Worm (Caenorhabditis elegans) whole organism, young adult: ENCODE data around the gene C18D11.1.

Experiments used
- B0019.2 ChIP-seq: fragments of 200-800 bp; sonication (Bioruptor generic); conservative IDR thresholded peaks from 2 replicates; pipeline ENCODE4 v1.3.6; 2022; ENCODE audit warnings: missing genetic modification reagents, missing genetic modification characterization, missing compliant biosample characterization
- D2030.7 ChIP-seq: fragments of 200-800 bp; sonication (Bioruptor generic); IDR thresholded peaks from 2 replicates; pipeline ENCODE4 v1.3.6; 2022; ENCODE audit warnings: missing genetic modification reagents, missing genetic modification characterization, missing compliant biosample characterization
- F23B12.7 ChIP-seq: sonication (generic microtip); optimal IDR thresholded peaks from 2 replicates; lab custom pipeline; 2017; ENCODE audit warnings: missing genetic modification characterization, mild to moderate bottlenecking, missing compliant biosample characterization, antibody characterized with exemption, moderate library complexity; ENCODE audit not compliant: insufficient read depth
- F49E8.2 ChIP-seq: sonication (generic microtip); optimal IDR thresholded peaks from 3 replicates; lab custom pipeline; 2017; ENCODE audit warnings: missing genetic modification characterization, mild to moderate bottlenecking, missing compliant biosample characterization, antibody characterized with exemption, moderate library complexity; ENCODE audit not compliant: insufficient read depth
- Y53G8AR.9 ChIP-seq: fragments of 200-800 bp; sonication (Bioruptor generic); conservative IDR thresholded peaks from 2 replicates; pipeline ENCODE4 v1.3.6; 2022; ENCODE audit warnings: missing genetic modification reagents, missing genetic modification characterization, missing compliant biosample characterization
- akir-1 ChIP-seq: fragments of 200-800 bp; sonication (Bioruptor generic); optimal IDR thresholded peaks from 2 replicates; lab custom pipeline; 2018; ENCODE audit warnings: mild to moderate bottlenecking, missing genetic modification characterization, moderate library complexity, missing compliant biosample characterization
- atf-7 ChIP-seq: sonication (generic microtip); optimal IDR thresholded peaks from 2 replicates; lab custom pipeline; 2017; ENCODE audit warnings: mild to moderate bottlenecking, missing genetic modification characterization, missing compliant biosample characterization
- athp-1 ChIP-seq: sonication (generic microtip); optimal IDR thresholded peaks from 2 replicates; lab custom pipeline; 2017; ENCODE audit warnings: mild to moderate bottlenecking, missing genetic modification characterization, missing compliant biosample characterization
- attf-5 ChIP-seq: fragments of 200-800 bp; sonication (Bioruptor generic); optimal IDR thresholded peaks from 2 replicates; lab custom pipeline; 2018; ENCODE audit warnings: mild to moderate bottlenecking, missing genetic modification characterization, missing compliant biosample characterization
- bed-2 ChIP-seq: fragments of 200-800 bp; sonication (Bioruptor generic); IDR thresholded peaks from 2 replicates; pipeline ENCODE4 v1.3.6; 2022; ENCODE audit warnings: missing genetic modification reagents, missing genetic modification characterization, missing compliant biosample characterization
- ccch-3 ChIP-seq: fragments of 200-800 bp; sonication (Bioruptor generic); optimal IDR thresholded peaks from 2 replicates; lab custom pipeline; 2018; ENCODE audit warnings: mild to moderate bottlenecking, missing genetic modification characterization, missing compliant biosample characterization
- cebp-1 ChIP-seq, 2 experiments: fragments of 200-800 bp in 1 of 2; sonication (Bioruptor generic) in 1 of 2; sonication (generic microtip) in 1 of 2; IDR thresholded peaks in 1 of 2; optimal IDR thresholded peaks in 1 of 2; 2 replicates each; pipeline versions ENCODE4 v1.3.6 to Lab custom; 2017 to 2022; ENCODE audit warnings: missing compliant biosample characterization in 2 of 2, missing genetic modification characterization in 2 of 2, mild to moderate bottlenecking in 1 of 2, missing genetic modification reagents in 1 of 2, moderate library complexity in 1 of 2
- ceh-100 ChIP-seq: fragments of 200-800 bp; sonication (Bioruptor generic); IDR thresholded peaks from 2 replicates; pipeline ENCODE4 v1.3.6; 2022; ENCODE audit warnings: missing genetic modification reagents, missing genetic modification characterization, missing compliant biosample characterization
- ceh-27 ChIP-seq: fragments of 200-800 bp; sonication (Bioruptor generic); optimal IDR thresholded peaks from 2 replicates; lab custom pipeline; 2018; ENCODE audit warnings: mild to moderate bottlenecking, missing genetic modification characterization, moderate library complexity, missing compliant biosample characterization
- ceh-91 ChIP-seq: fragments of 200-800 bp; sonication (Bioruptor generic); IDR thresholded peaks from 2 replicates; pipeline ENCODE4 v1.3.6; 2022; ENCODE audit warnings: missing genetic modification reagents, missing genetic modification characterization, missing compliant biosample characterization
- dox-1 ChIP-seq: fragments of 200-800 bp; sonication (Bioruptor generic); IDR thresholded peaks from 2 replicates; pipeline ENCODE4 v1.3.6; 2022; ENCODE audit warnings: missing genetic modification reagents, missing genetic modification characterization, missing compliant biosample characterization
- hmg-20 ChIP-seq: fragments of 200-800 bp; sonication (Bioruptor generic); IDR thresholded peaks from 2 replicates; pipeline ENCODE4 v1.3.6; 2022; ENCODE audit warnings: missing genetic modification reagents, missing genetic modification characterization, missing compliant biosample characterization
- hrde-1 ChIP-seq: sonication (generic microtip); optimal IDR thresholded peaks from 2 replicates; lab custom pipeline; 2016; ENCODE audit warnings: missing genetic modification characterization, mild to moderate bottlenecking, missing compliant biosample characterization, moderate library complexity, missing genotype, missing genetic modification reagents, borderline replicate concordance
- let-526 ChIP-seq: fragments of 200-800 bp; sonication (Bioruptor generic); IDR thresholded peaks from 2 replicates; pipeline ENCODE4 v1.3.6; 2022; ENCODE audit warnings: missing genetic modification reagents, missing genetic modification characterization, missing compliant biosample characterization
- lin-26 ChIP-seq: fragments of 200-800 bp; sonication (Bioruptor generic); IDR thresholded peaks from 2 replicates; pipeline ENCODE4 v1.3.6; 2022; ENCODE audit warnings: missing genetic modification reagents, missing genetic modification characterization, missing compliant biosample characterization
- lin-35 ChIP-seq, 3 experiments: fragments of 150-350 bp in 2 of 3; sonication (generic microtip) in 1 of 3; optimal IDR thresholded peaks; 2 replicates each; lab custom pipeline; 2014 to 2018; ENCODE audit warnings: missing biosample characterization in 3 of 3, missing genetic modification characterization in 3 of 3, missing genetic modification reagents in 3 of 3
- lin-54 ChIP-seq: fragments of 200-800 bp; sonication (Bioruptor generic); optimal IDR thresholded peaks from 2 replicates; lab custom pipeline; 2018; ENCODE audit warnings: mild to moderate bottlenecking, missing genetic modification characterization, missing compliant biosample characterization
- madf-6 ChIP-seq: fragments of 200-800 bp; sonication (Bioruptor generic); IDR thresholded peaks from 2 replicates; pipeline ENCODE4 v1.3.6; 2022; ENCODE audit warnings: missing genetic modification reagents, missing genetic modification characterization, missing compliant biosample characterization
- mel-28 ChIP-seq: sonication (generic microtip); optimal IDR thresholded peaks from 2 replicates; lab custom pipeline; 2016; ENCODE audit warnings: borderline replicate concordance, mild to moderate bottlenecking, missing genetic modification characterization, missing compliant biosample characterization
- nhr-120 ChIP-seq: fragments of 200-800 bp; sonication (Bioruptor generic); IDR thresholded peaks from 2 replicates; pipeline ENCODE4 v1.3.6; 2022; ENCODE audit warnings: missing genetic modification characterization, missing compliant biosample characterization
- nhr-80 ChIP-seq: sonication (generic microtip); optimal IDR thresholded peaks from 2 replicates; lab custom pipeline; 2016; ENCODE audit warnings: missing genetic modification characterization, missing compliant biosample characterization
- pbrm-1 ChIP-seq: fragments of 200-800 bp; sonication (Bioruptor generic); IDR thresholded peaks from 2 replicates; pipeline ENCODE4 v1.3.6; 2022; ENCODE audit warnings: missing genetic modification reagents, missing genetic modification characterization, missing compliant biosample characterization
- pha-4 ChIP-seq: fragments of 150-350 bp; sonication (generic microtip); optimal IDR thresholded peaks from 2 replicates; lab custom pipeline; 2014; ENCODE audit warnings: missing biosample characterization, missing genetic modification reagents, missing genetic modification characterization
- rcor-1 ChIP-seq: fragments of 200-800 bp; sonication (Bioruptor generic); IDR thresholded peaks from 2 replicates; pipeline ENCODE4 v1.3.6; 2022; ENCODE audit warnings: missing genetic modification reagents, missing genetic modification characterization, missing compliant biosample characterization
- repo-1 ChIP-seq: sonication (generic microtip); optimal IDR thresholded peaks from 2 replicates; lab custom pipeline; 2017; ENCODE audit warnings: mild to moderate bottlenecking, missing genetic modification characterization, missing compliant biosample characterization
- sea-2 ChIP-seq: fragments of 200-800 bp; sonication (Bioruptor generic); IDR thresholded peaks from 2 replicates; pipeline ENCODE4 v1.3.6; 2022; ENCODE audit warnings: missing genetic modification characterization, missing compliant biosample characterization
- snpc-4 ChIP-seq, 5 experiments: fragments of 150-350 bp in 1 of 5; sonication (generic microtip) in 4 of 5; optimal IDR thresholded peaks; 2 replicates each; lab custom pipeline; 2014 to 2018; ENCODE audit warnings: missing genetic modification characterization in 5 of 5, missing biosample characterization in 3 of 5, antibody characterized with exemption in 2 of 5, mild to moderate bottlenecking in 2 of 5, missing compliant biosample characterization in 2 of 5, missing genotype in 2 of 5, moderate library complexity in 2 of 5, missing genetic modification reagents in 1 of 5
- somi-1 ChIP-seq: fragments of 200-800 bp; sonication (Bioruptor generic); optimal IDR thresholded peaks from 2 replicates; lab custom pipeline; 2018; ENCODE audit warnings: mild to moderate bottlenecking, missing genetic modification characterization, missing compliant biosample characterization
- xnd-1 ChIP-seq: sonication (generic microtip); optimal IDR thresholded peaks from 2 replicates; lab custom pipeline; 2016; ENCODE audit warnings: missing genotype, missing genetic modification reagents, missing genetic modification characterization, missing compliant biosample characterization
- ztf-25 ChIP-seq: fragments of 200-800 bp; sonication (Bioruptor generic); IDR thresholded peaks from 2 replicates; pipeline ENCODE4 v1.3.6; 2022; ENCODE audit warnings: missing genetic modification reagents, missing genetic modification characterization, missing compliant biosample characterization
- ztf-6 ChIP-seq: fragments of 200-800 bp; sonication (Bioruptor generic); IDR thresholded peaks from 2 replicates; pipeline ENCODE4 v1.3.6; 2022; ENCODE audit warnings: missing genetic modification reagents, missing genetic modification characterization, missing compliant biosample characterization

Gene C18D11.1

ce11 chrIII:11825654-11826053, 9.3 kb downstream of the C18D11.1 start (continued):
- TF ChIP-seq attf-5, result peak; percentile 76
- no peak for TF ChIP-seq xnd-1 (tag; lab: Kevin White, UChicago)
- peak; percentile 56 for TF ChIP-seq nhr-80
- TF ChIP-seq mel-28 (tag; lab: Kevin White, UChicago), result no peak
- no peak for TF ChIP-seq lin-26 (GFP tag; lab: Robert Waterston, UW)
- peak; percentile 70 for TF ChIP-seq ceh-100 (GFP tag; lab: Robert Waterston, UW)
- TF ChIP-seq pbrm-1 (GFP tag; lab: Robert Waterston, UW), result peak; percentile 33; the same call in 1 of the 2 replicates
- no peak for TF ChIP-seq B0019.2
- no peak for TF ChIP-seq repo-1 (tag; lab: Kevin White, UChicago)
- TF ChIP-seq lin-54 (GFP tag; lab: Kevin White, UChicago), result peak; percentile 55
- TF ChIP-seq madf-6, result peak; percentile 53; the same call in 1 of the 2 replicates
- TF ChIP-seq ztf-6, result no peak
- no peak for TF ChIP-seq somi-1 (GFP tag; lab: Kevin White, UChicago)
- no peak for TF ChIP-seq D2030.7
- TF ChIP-seq pha-4, result no peak
- no peak for TF ChIP-seq ceh-91
- TF ChIP-seq snpc-4 (GFP tag; optimal IDR thresholded peaks at IDR 0.05; lab: Kevin White, UChicago), result no peak
- TF ChIP-seq snpc-4 (tag; optimal IDR thresholded peaks at IDR 0.05; lab: Kevin White, UChicago), result peak in 2 of 4 experiments; percentile 22 to 67
- TF ChIP-seq F49E8.2 (tag; lab: Kevin White, UChicago), result no peak
- no peak for TF ChIP-seq akir-1 (GFP tag; lab: Kevin White, UChicago)
- no peak for TF ChIP-seq lin-35 (GFP tag; optimal IDR thresholded peaks at IDR 0.05; lab: Kevin White, UChicago)
- TF ChIP-seq ceh-27 (GFP tag; lab: Kevin White, UChicago), result peak; percentile 55
- no peak for TF ChIP-seq hmg-20 (GFP tag; lab: Robert Waterston, UW)
- TF ChIP-seq dox-1 (GFP tag; lab: Robert Waterston, UW), result peak; percentile 50; the same call in 1 of the 2 replicates
- TF ChIP-seq hrde-1 (tag; lab: Kevin White, UChicago), result no peak
- TF ChIP-seq bed-2, result no peak
- TF ChIP-seq let-526 (GFP tag; lab: Robert Waterston, UW), result no peak
- TF ChIP-seq athp-1, result peak; percentile 78
- TF ChIP-seq sea-2, result no peak

ce11 chrIII:11826118-11826517, 9.7 kb downstream of the C18D11.1 start, which contains the start of gene rsp-8:
rsp-8 (plus strand) TSS chrIII:11826418.
- TF ChIP-seq mel-28 (tag; lab: Kevin White, UChicago) (no peak), F49E8.2 (tag; lab: Kevin White, UChicago) (no peak), sea-2 (no peak), ztf-25 (GFP tag; lab: Robert Waterston, UW) (no peak), ccch-3 (GFP tag; lab: Kevin White, UChicago) (no peak), F23B12.7 (no peak), Y53G8AR.9 (GFP tag; lab: Robert Waterston, UW) (no peak)

DNA sequence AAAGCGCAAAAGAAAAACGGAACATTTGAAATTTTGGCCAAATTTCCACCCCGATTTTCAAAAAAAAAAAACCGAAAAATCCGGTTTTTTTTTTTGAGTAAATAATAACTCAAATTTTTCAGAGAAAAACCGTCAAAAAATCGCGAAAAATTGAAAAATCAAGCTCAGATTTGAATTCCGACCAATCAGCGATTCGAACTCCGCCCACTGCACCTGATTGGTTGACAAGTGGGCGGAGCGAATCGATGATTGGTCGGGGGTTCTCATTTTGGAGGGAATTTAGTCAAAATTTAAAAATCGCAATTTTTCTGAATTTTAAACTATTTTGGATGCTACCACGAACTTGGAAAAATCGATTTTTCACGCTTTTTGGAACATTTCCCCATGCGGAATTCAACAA, 12.7 kb downstream of the C18D11.1 start:
- no peak for TF ChIP-seq nhr-120 (GFP tag; lab: Robert Waterston, UW)
- TF ChIP-seq cebp-1 (GFP tag; IDR thresholded peaks at IDR 0.05; lab: Robert Waterston, UW), result no peak
- no peak for TF ChIP-seq cebp-1 (tag; optimal IDR thresholded peaks at IDR 0.05; lab: Kevin White, UChicago)
- no peak for TF ChIP-seq attf-5
- no peak for TF ChIP-seq rcor-1 (GFP tag; lab: Robert Waterston, UW)
- no peak for TF ChIP-seq atf-7
